Worm (Caenorhabditis elegans): ENCODE measurements around the gene pqn-83.

- TF ChIP-seq aly-2 (tag; optimal IDR thresholded peaks at IDR 0.05): no peak
- TF ChIP-seq zag-1 (tag; optimal IDR thresholded peaks at IDR 0.05): no peak
- no peak for TF ChIP-seq nhr-237 (tag; optimal IDR thresholded peaks at IDR 0.05)
- TF ChIP-seq pqm-1 (tag; optimal IDR thresholded peaks at IDR 0.05): no peak
- no peak for TF ChIP-seq saeg-2 (GFP tag; IDR thresholded peaks at IDR 0.05)
- no peak for TF ChIP-seq nhr-6 (tag; optimal IDR thresholded peaks at IDR 0.05)
Observed at ce11 chrIII:13131220-13131619, 32.0 kb upstream of the pqn-83 start.

All from whole organism, L4 larva.